Worm (Caenorhabditis elegans) whole organism, L1 larva: ENCODE data around the gene gnrr-5.

ENCODE experiments used
- C04F5.9 ChIP-seq: sonication (generic microtip); optimal IDR thresholded peaks from 2 replicates; lab custom pipeline; 2016; ENCODE audit warnings: missing genetic modification characterization, missing compliant biosample characterization
- C16A3.4 ChIP-seq: fragments of 150-350 bp; optimal IDR thresholded peaks from 2 replicates; lab custom pipeline; 2014; ENCODE audit warnings: missing biosample characterization, missing genetic modification characterization
- C34B4.2 ChIP-seq: sonication (generic microtip); optimal IDR thresholded peaks from 2 replicates; lab custom pipeline; 2017; ENCODE audit warnings: mild to moderate bottlenecking, missing genetic modification characterization, missing compliant biosample characterization
- aha-1 ChIP-seq: fragments of 150-350 bp; optimal IDR thresholded peaks from 2 replicates; lab custom pipeline; 2014; ENCODE audit warnings: missing biosample characterization, missing genetic modification characterization
- aly-2 ChIP-seq: fragments of 150-350 bp; optimal IDR thresholded peaks from 2 replicates; lab custom pipeline; 2014; ENCODE audit warnings: missing biosample characterization, missing genetic modification characterization
- ama-1 ChIP-seq: fragments of 150-350 bp; optimal IDR thresholded peaks from 2 replicates; lab custom pipeline; 2014
- blmp-1 ChIP-seq: fragments of 150-350 bp; optimal IDR thresholded peaks from 2 replicates; lab custom pipeline; 2014; ENCODE audit warnings: missing biosample characterization, missing genetic modification characterization
- ceh-63 ChIP-seq: fragments of 200-800 bp; sonication (Bioruptor generic); optimal IDR thresholded peaks from 2 replicates; lab custom pipeline; 2018; ENCODE audit warnings: mild to moderate bottlenecking, missing genetic modification characterization, missing compliant biosample characterization
- ceh-90 ChIP-seq: sonication (generic microtip); optimal IDR thresholded peaks from 2 replicates; lab custom pipeline; 2016; ENCODE audit warnings: missing genetic modification characterization, missing compliant biosample characterization
- ces-1 ChIP-seq: fragments of 150-350 bp; optimal IDR thresholded peaks from 2 replicates; lab custom pipeline; 2014; ENCODE audit warnings: missing biosample characterization, missing genetic modification reagents, missing genetic modification characterization
- dpl-1 ChIP-seq, 3 experiments: fragments of 150-350 bp in 2 of 3; sonication (generic microtip) in 1 of 3; optimal IDR thresholded peaks; 2 replicates each; lab custom pipeline; 2014 to 2017; ENCODE audit warnings: missing biosample characterization in 3 of 3, missing genetic modification characterization in 3 of 3, missing genetic modification reagents in 3 of 3
- dsc-1 ChIP-seq: sonication (generic microtip); optimal IDR thresholded peaks from 2 replicates; lab custom pipeline; 2016; ENCODE audit warnings: mild to moderate bottlenecking, missing genetic modification characterization, missing compliant biosample characterization
- efl-1 ChIP-seq, 4 experiments: fragments of 150-350 bp; optimal IDR thresholded peaks in 3 of 4; peaks in 1 of 4; 1 replicate in 1 of 4; 2 replicates in 3 of 4; lab custom pipeline; 2014; ENCODE audit warnings: missing biosample characterization in 2 of 4, missing genetic modification characterization in 2 of 4, missing genetic modification reagents in 2 of 4
- egl-13 ChIP-seq: sonication (generic microtip); optimal IDR thresholded peaks from 2 replicates; lab custom pipeline; 2016; ENCODE audit warnings: missing genotype, missing genetic modification reagents, missing genetic modification characterization, missing compliant biosample characterization
- elt-3 ChIP-seq, 6 experiments: fragments of 150-350 bp in 1 of 6; sonication (generic microtip); optimal IDR thresholded peaks; 2 replicates each; lab custom pipeline; 2017 to 2018; ENCODE audit warnings: missing biosample characterization in 6 of 6, missing genetic modification characterization in 6 of 6, inconsistent platforms in 1 of 6
- ets-5 ChIP-seq: fragments of 200-800 bp; sonication (Bioruptor generic); IDR thresholded peaks from 2 replicates; pipeline ENCODE4 v1.3.6; 2022; ENCODE audit warnings: missing genetic modification characterization, missing compliant biosample characterization
- fkh-10 ChIP-seq: sonication (generic microtip); optimal IDR thresholded peaks from 2 replicates; lab custom pipeline; 2017; ENCODE audit warnings: missing biosample characterization, missing genetic modification reagents, missing genetic modification characterization
- fkh-4 ChIP-seq: sonication (generic microtip); optimal IDR thresholded peaks from 2 replicates; lab custom pipeline; 2016; ENCODE audit warnings: missing compliant biosample characterization, missing genetic modification characterization, borderline replicate concordance
- fos-1 ChIP-seq: fragments of 150-350 bp; optimal IDR thresholded peaks from 2 replicates; lab custom pipeline; 2014; ENCODE audit warnings: missing biosample characterization, missing genetic modification characterization
- grh-1 ChIP-seq: fragments of 200-800 bp; sonication (Bioruptor generic); IDR thresholded peaks from 2 replicates; pipeline ENCODE4 v1.3.6; 2022; ENCODE audit warnings: missing genetic modification reagents, missing genetic modification characterization, missing compliant biosample characterization
- hlh-17 ChIP-seq: fragments of 200-800 bp; sonication (Bioruptor generic); optimal IDR thresholded peaks from 2 replicates; lab custom pipeline; 2018; ENCODE audit warnings: missing genetic modification characterization, mild to moderate bottlenecking, missing compliant biosample characterization, moderate library complexity, borderline replicate concordance
- jun-1 ChIP-seq: fragments of 150-350 bp; optimal IDR thresholded peaks from 2 replicates; lab custom pipeline; 2014; ENCODE audit warnings: missing biosample characterization, missing genetic modification reagents, missing genetic modification characterization
- lin-15B ChIP-seq: fragments of 150-350 bp; sonication (generic microtip); optimal IDR thresholded peaks from 3 replicates; lab custom pipeline; 2014; ENCODE audit warnings: missing biosample characterization, missing genetic modification characterization
- lir-3 ChIP-seq: sonication (generic microtip); optimal IDR thresholded peaks from 2 replicates; lab custom pipeline; 2016; ENCODE audit warnings: mild to moderate bottlenecking, missing genetic modification characterization, moderate library complexity, missing compliant biosample characterization; ENCODE audit not compliant: poor library complexity
- lsy-2 ChIP-seq, 2 experiments: fragments of 150-350 bp; optimal IDR thresholded peaks; 2 replicates each; lab custom pipeline; 2014; ENCODE audit warnings: missing biosample characterization in 2 of 2, missing genetic modification characterization in 2 of 2
- mef-2 ChIP-seq: fragments of 150-350 bp; optimal IDR thresholded peaks from 2 replicates; lab custom pipeline; 2014; ENCODE audit warnings: missing biosample characterization, missing genetic modification characterization
- nhr-11 ChIP-seq: fragments of 150-350 bp; optimal IDR thresholded peaks from 2 replicates; lab custom pipeline; 2014; ENCODE audit warnings: missing biosample characterization, missing genetic modification characterization
- nhr-12 ChIP-seq: sonication (generic microtip); optimal IDR thresholded peaks from 2 replicates; lab custom pipeline; 2017; ENCODE audit warnings: missing biosample characterization, missing genetic modification characterization
- nhr-19 ChIP-seq: fragments of 200-800 bp; sonication (Bioruptor generic); conservative IDR thresholded peaks from 2 replicates; pipeline ENCODE4 v1.3.6; 2022; ENCODE audit warnings: missing genetic modification characterization, missing compliant biosample characterization
- nhr-237 ChIP-seq: fragments of 150-350 bp; optimal IDR thresholded peaks from 2 replicates; lab custom pipeline; 2014; ENCODE audit warnings: missing biosample characterization, missing genetic modification characterization
- nhr-76 ChIP-seq: sonication (generic microtip); optimal IDR thresholded peaks from 2 replicates; lab custom pipeline; 2017; ENCODE audit warnings: missing biosample characterization, missing genetic modification characterization
- nhr-84 ChIP-seq: sonication (generic microtip); optimal IDR thresholded peaks from 2 replicates; lab custom pipeline; 2017; ENCODE audit warnings: missing biosample characterization, missing genetic modification characterization
- pag-3 ChIP-seq: sonication (generic microtip); optimal IDR thresholded peaks from 2 replicates; lab custom pipeline; 2017; ENCODE audit warnings: missing genetic modification characterization, mild to moderate bottlenecking, missing compliant biosample characterization, antibody characterized with exemption, borderline replicate concordance; ENCODE audit not compliant: insufficient read depth
- pax-3 ChIP-seq: fragments of 200-800 bp; sonication (Bioruptor generic); optimal IDR thresholded peaks from 2 replicates; lab custom pipeline; 2018; ENCODE audit warnings: mild to moderate bottlenecking, missing genetic modification characterization, moderate library complexity, missing compliant biosample characterization
- rnt-1 ChIP-seq: sonication (generic microtip); optimal IDR thresholded peaks from 2 replicates; lab custom pipeline; 2016; ENCODE audit warnings: mild to moderate bottlenecking, missing genetic modification characterization, moderate library complexity, missing compliant biosample characterization
- snu-23 ChIP-seq: sonication (generic microtip); optimal IDR thresholded peaks from 2 replicates; lab custom pipeline; 2016; ENCODE audit warnings: missing genetic modification characterization, missing compliant biosample characterization
- sptf-1 ChIP-seq: fragments of 150-350 bp; optimal IDR thresholded peaks from 2 replicates; lab custom pipeline; 2014; ENCODE audit warnings: missing biosample characterization, missing genetic modification characterization
- swsn-7 ChIP-seq: sonication (generic microtip); optimal IDR thresholded peaks from 2 replicates; lab custom pipeline; 2016; ENCODE audit warnings: missing genetic modification characterization, missing compliant biosample characterization
- tbx-2 ChIP-seq: sonication (generic microtip); optimal IDR thresholded peaks from 2 replicates; lab custom pipeline; 2016; ENCODE audit warnings: missing genetic modification characterization, missing compliant biosample characterization
- tlp-1 ChIP-seq: fragments of 150-350 bp; optimal IDR thresholded peaks from 2 replicates; lab custom pipeline; 2014; ENCODE audit warnings: missing biosample characterization, missing genetic modification characterization
- unc-130 ChIP-seq: fragments of 150-350 bp; optimal IDR thresholded peaks from 2 replicates; lab custom pipeline; 2017; ENCODE audit warnings: missing biosample characterization, missing genetic modification characterization, inconsistent platforms
- xbp-1 ChIP-seq: sonication (generic microtip); optimal IDR thresholded peaks from 2 replicates; lab custom pipeline; 2016; ENCODE audit warnings: missing genetic modification characterization, missing compliant biosample characterization
- ztf-4 ChIP-seq: fragments of 150-350 bp; optimal IDR thresholded peaks from 2 replicates; lab custom pipeline; 2014; ENCODE audit warnings: missing biosample characterization, missing genetic modification characterization

Gene gnrr-5

DNA sequence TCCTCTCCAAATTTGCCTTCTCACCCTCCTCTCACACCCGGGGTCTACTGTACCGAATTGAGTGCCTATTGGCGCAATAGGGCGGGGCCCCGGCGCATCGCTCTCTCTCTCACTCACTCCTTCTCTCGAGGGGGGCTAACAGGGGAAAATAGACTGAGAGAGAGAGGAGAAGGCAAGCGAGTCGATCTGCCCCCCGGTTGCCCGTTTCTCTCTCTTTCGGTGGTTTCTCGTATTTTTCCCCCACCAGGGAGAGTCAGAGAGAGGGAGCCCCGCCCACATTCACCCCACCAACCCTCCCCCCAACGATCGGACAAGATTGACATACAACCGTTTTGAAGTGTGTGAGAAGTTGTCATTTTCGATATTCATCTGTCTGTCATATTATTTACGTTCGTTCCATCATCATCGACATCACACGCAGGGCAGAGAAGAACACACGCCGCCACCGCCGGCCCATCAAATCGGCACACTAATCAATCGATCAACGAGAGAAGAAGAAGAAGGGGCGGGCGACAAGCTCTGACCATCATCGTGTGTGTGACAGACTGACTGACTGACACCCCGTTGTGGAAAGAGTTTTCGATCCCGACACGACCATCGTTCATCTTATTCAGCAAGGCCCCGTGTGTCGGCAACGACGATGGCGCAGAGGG, 44.7 kb upstream of the gnrr-5 start (continued):
- TF ChIP-seq aly-2 (tag; lab: Kevin White, UChicago) (no peak), snu-23 (peak; percentile 42), C04F5.9 (tag; lab: Kevin White, UChicago) (no peak), lir-3 (no peak), tlp-1 (tag; lab: Kevin White, UChicago) (no peak), nhr-84 (tag; lab: Kevin White, UChicago) (no peak), xbp-1 (no peak), hlh-17 (no peak), aha-1 (tag; lab: Kevin White, UChicago) (no peak), lin-15B (tag; lab: Kevin White, UChicago) (no peak), swsn-7 (peak; percentile 33), tbx-2 (peak; percentile 41), nhr-19 (peak; percentile 15; the same call in 1 of the 2 replicates), ama-1 (lab: Kevin White, UChicago) (no peak), fkh-10 (GFP tag; lab: Kevin White, UChicago) (no peak), ces-1 (no peak), pag-3 (no peak), nhr-11 (tag; lab: Kevin White, UChicago) (no peak), unc-130 (no peak), ceh-63 (GFP tag; lab: Kevin White, UChicago) (no peak), dpl-1 (GFP tag; optimal IDR thresholded peaks at IDR 0.05; lab: Kevin White, UChicago) (no peak), pax-3 (tag; lab: Kevin White, UChicago) (no peak)
- TF ChIP-seq, all 84 proteins: peak for 19

DNA sequence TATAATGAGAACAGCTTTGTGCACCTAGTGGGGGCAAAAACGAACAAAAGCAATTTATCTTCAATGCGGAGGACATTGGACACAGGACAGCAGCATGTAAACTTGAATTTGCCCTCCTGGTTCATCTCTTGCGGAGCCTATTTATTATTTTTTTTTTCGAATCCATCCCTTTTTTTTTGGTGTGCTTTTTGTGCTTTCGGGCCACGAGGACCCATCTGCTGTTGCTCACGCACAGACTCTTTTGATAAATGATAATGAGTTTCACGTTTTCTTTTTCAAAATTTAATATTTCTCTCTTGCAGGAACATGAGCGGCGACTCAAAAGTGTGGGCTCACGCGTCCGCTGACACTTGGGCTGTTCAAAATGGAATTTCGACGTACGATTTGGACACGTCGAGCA, 42.6 kb upstream of the gnrr-5 start, which contains the start of gene unc-62:
Gene unc-62, plus strand, starts transcription at position 301 of the 400 bp plus-strand sequence.
- TF ChIP-seq dpl-1 (GFP tag; optimal IDR thresholded peaks at IDR 0.05; lab: Kevin White, UChicago) (no peak), lir-3 (no peak), tbx-2 (no peak), sptf-1 (tag; lab: Kevin White, UChicago) (no peak), dsc-1 (tag; lab: Kevin White, UChicago) (peak; percentile 41), rnt-1 (tag; lab: Kevin White, UChicago) (peak; percentile 13), mef-2 (tag; lab: Kevin White, UChicago) (no peak), C34B4.2 (tag; lab: Kevin White, UChicago) (no peak), nhr-76 (tag; lab: Kevin White, UChicago) (no peak), nhr-237 (tag; lab: Kevin White, UChicago) (no peak), tlp-1 (tag; lab: Kevin White, UChicago) (no peak)

DNA sequence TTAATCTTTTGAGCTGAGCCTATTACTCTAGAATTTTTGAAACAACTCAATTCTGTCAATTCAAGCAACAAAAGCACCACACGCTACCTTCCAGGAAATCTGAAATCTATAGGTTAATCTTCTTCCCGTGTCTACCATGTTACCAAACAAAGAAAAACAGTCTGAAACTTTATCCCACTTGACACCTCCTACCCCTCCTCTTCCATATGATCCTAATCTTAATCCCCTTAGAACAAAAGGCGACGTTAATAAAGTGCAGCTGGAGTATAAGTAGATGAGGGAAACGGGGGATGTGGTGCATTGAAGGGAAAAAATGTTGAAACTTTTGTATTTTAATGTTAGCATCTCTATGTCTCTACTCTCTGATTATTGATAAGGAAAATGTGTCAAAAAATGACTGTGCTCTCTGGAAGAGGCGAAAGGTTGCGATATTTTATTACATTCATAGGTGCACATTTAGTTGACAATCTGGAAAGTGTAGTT, 41.6 kb upstream of the gnrr-5 start:
- TF ChIP-seq tlp-1 (tag; lab: Kevin White, UChicago) (no peak), ceh-63 (GFP tag; lab: Kevin White, UChicago) (no peak), fos-1 (tag; lab: Kevin White, UChicago) (no peak), hlh-17 (no peak), lsy-2 (tag; optimal IDR thresholded peaks at IDR 0.05; lab: Kevin White, UChicago) (no peak), ceh-90 (tag; lab: Kevin White, UChicago) (no peak), fkh-4 (tag; lab: Kevin White, UChicago) (peak; percentile 32), C16A3.4 (tag; lab: Kevin White, UChicago) (no peak), jun-1 (tag; lab: Kevin White, UChicago) (no peak), efl-1 (optimal IDR thresholded peaks at IDR 0.05; lab: Kevin White, UChicago) (no peak), efl-1 (GFP tag; optimal IDR thresholded peaks at IDR 0.05 in 1 of 2; lab: Kevin White, UChicago) (peak in 1 of 2 experiments; percentile 14), dsc-1 (tag; lab: Kevin White, UChicago) (peak; percentile 65), lin-15B (tag; lab: Kevin White, UChicago) (no peak), nhr-84 (tag; lab: Kevin White, UChicago) (no peak), blmp-1 (tag; lab: Kevin White, UChicago) (no peak), nhr-12 (tag; lab: Kevin White, UChicago) (no peak), egl-13 (tag; lab: Kevin White, UChicago) (no peak), elt-3 (tag; optimal IDR thresholded peaks at IDR 0.05; lab: Kevin White, UChicago) (no peak), lir-3 (no peak), grh-1 (GFP tag; lab: Robert Waterston, UW) (no peak), ztf-4 (tag; lab: Kevin White, UChicago) (no peak), ets-5 (GFP tag; lab: Robert Waterston, UW) (no peak)
